Worm (Caenorhabditis elegans) whole organism, L2 larva: ENCODE results near the gene pak-1.

Experiments used
- ama-1 ChIP-seq: fragments of 150-350 bp; optimal IDR thresholded peaks from 2 replicates; lab custom pipeline; 2018; ENCODE audit warnings: inconsistent platforms
- lsy-2 ChIP-seq, 2 experiments: fragments of 150-350 bp in 1 of 2; sonication (generic microtip) in 1 of 2; optimal IDR thresholded peaks; 2 replicates each; lab custom pipeline; 2014 to 2017; ENCODE audit warnings: missing biosample characterization in 2 of 2, missing genetic modification characterization in 2 of 2

DNA sequence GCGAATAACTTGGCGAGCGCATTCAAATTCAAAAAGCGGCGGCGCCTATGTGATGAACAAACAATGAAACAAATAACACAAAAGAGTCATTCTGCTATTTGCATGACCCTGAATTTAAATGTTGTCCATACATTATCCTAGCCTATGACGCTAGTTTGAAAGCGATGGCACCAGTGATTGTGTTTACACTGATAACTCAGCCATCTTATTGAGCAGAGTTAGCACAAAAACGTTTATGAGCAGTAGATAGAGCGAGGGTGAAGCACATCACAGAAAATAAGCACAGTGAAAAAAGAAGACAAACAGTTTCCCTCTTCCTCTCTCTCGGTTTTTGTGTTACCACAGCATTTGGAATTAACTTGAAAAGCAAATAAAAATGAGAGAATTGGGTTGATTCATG is 5.1 kb downstream of the pak-1 start:
- TF ChIP-seq ama-1 (lab: Kevin White, UChicago) (no peak), lsy-2 (tag; optimal IDR thresholded peaks at IDR 0.05; lab: Kevin White, UChicago) (no peak)
